Worm (Caenorhabditis elegans) whole organism, mixed stage, embryonic: ENCODE results near the gene egl-5.

Experiments used
- blmp-1 ChIP-seq: fragments of 150-350 bp; optimal IDR thresholded peaks from 2 replicates; lab custom pipeline; 2014; ENCODE audit warnings: missing biosample characterization, missing genetic modification characterization
- ceh-39 ChIP-seq: fragments of 150-350 bp; optimal IDR thresholded peaks from 2 replicates; lab custom pipeline; 2014; ENCODE audit warnings: missing biosample characterization, missing genetic modification characterization
- nhr-12 ChIP-seq: fragments of 150-350 bp; optimal IDR thresholded peaks from 2 replicates; lab custom pipeline; 2014; ENCODE audit warnings: missing biosample characterization, missing genetic modification characterization
- nhr-237 ChIP-seq: fragments of 150-350 bp; optimal IDR thresholded peaks from 2 replicates; lab custom pipeline; 2014; ENCODE audit warnings: missing biosample characterization, missing genetic modification characterization
- pha-4 ChIP-seq: fragments of 150-350 bp; optimal IDR thresholded peaks from 2 replicates; lab custom pipeline; 2018; ENCODE audit warnings: missing biosample characterization, missing genetic modification reagents, missing genetic modification characterization
- unc-120 ChIP-seq: sonication (generic microtip); optimal IDR thresholded peaks from 2 replicates; lab custom pipeline; 2017; ENCODE audit warnings: missing genetic modification characterization, missing compliant biosample characterization; ENCODE audit not compliant: poor library complexity, severe bottlenecking
- unc-39 ChIP-seq: fragments of 150-350 bp; optimal IDR thresholded peaks from 2 replicates; lab custom pipeline; 2014; ENCODE audit warnings: missing biosample characterization, missing genetic modification characterization
- unc-62 ChIP-seq: fragments of 150-350 bp; optimal IDR thresholded peaks from 2 replicates; lab custom pipeline; 2014; ENCODE audit warnings: missing biosample characterization, missing genetic modification reagents, missing genetic modification characterization
- zip-8 ChIP-seq: fragments of 150-350 bp; optimal IDR thresholded peaks from 2 replicates; lab custom pipeline; 2014; ENCODE audit warnings: missing biosample characterization, missing genetic modification characterization

ce11 chrIII:7865238-7865761, 51.1 kb downstream of the egl-5 start, which contains the start of gene slc-17.3:
- no peak for TF ChIP-seq nhr-237 (tag; lab: Kevin White, UChicago)
- no peak for TF ChIP-seq pha-4
- no peak for TF ChIP-seq ceh-39 (tag; lab: Kevin White, UChicago)
- no peak for TF ChIP-seq unc-62
- no peak for TF ChIP-seq unc-120 (tag; lab: Kevin White, UChicago)
- no peak for TF ChIP-seq blmp-1 (tag; lab: Kevin White, UChicago)
- TF ChIP-seq unc-39 (tag; lab: Kevin White, UChicago): no peak
- TF ChIP-seq zip-8 (tag; lab: Kevin White, UChicago): no peak
- TF ChIP-seq nhr-12 (tag; lab: Kevin White, UChicago): no peak
